Worm (Caenorhabditis elegans) whole organism, early embryonic: ENCODE data around the gene sre-38.

Source experiments
- B0310.2 ChIP-seq: sonication (generic microtip); optimal IDR thresholded peaks from 2 replicates; lab custom pipeline; 2016; ENCODE audit warnings: mild to moderate bottlenecking, missing genetic modification characterization, missing compliant biosample characterization
- aly-1 ChIP-seq: sonication (generic microtip); optimal IDR thresholded peaks from 2 replicates; lab custom pipeline; 2016; ENCODE audit warnings: missing genetic modification characterization, missing compliant biosample characterization
- ama-1 ChIP-seq: fragments of 150-350 bp; optimal IDR thresholded peaks from 2 replicates; lab custom pipeline; 2014
- ceh-36 ChIP-seq: sonication (generic microtip); optimal IDR thresholded peaks from 2 replicates; lab custom pipeline; 2016; ENCODE audit warnings: missing genetic modification characterization, inconsistent platforms, missing compliant biosample characterization
- flt-1 ChIP-seq: fragments of 200-800 bp; sonication (Bioruptor generic); IDR thresholded peaks from 2 replicates; pipeline ENCODE4 v1.3.6; 2022; ENCODE audit warnings: missing genetic modification characterization, missing compliant biosample characterization
- hmbx-1 ChIP-seq: sonication (generic microtip); optimal IDR thresholded peaks from 2 replicates; lab custom pipeline; 2016; ENCODE audit warnings: mild to moderate bottlenecking, missing genetic modification characterization, missing compliant biosample characterization
- hmg-4 ChIP-seq: fragments of 200-800 bp; sonication (Bioruptor generic); optimal IDR thresholded peaks from 2 replicates; lab custom pipeline; 2018; ENCODE audit warnings: mild to moderate bottlenecking, missing genetic modification characterization, missing compliant biosample characterization
- hnd-1 ChIP-seq: sonication (generic microtip); optimal IDR thresholded peaks from 2 replicates; lab custom pipeline; 2016; ENCODE audit warnings: missing genetic modification characterization, missing compliant biosample characterization
- pes-1 ChIP-seq: fragments of 200-800 bp; sonication (Bioruptor generic); IDR thresholded peaks from 2 replicates; pipeline ENCODE4 v1.3.6; 2022; ENCODE audit warnings: missing genetic modification reagents, missing genetic modification characterization, missing compliant biosample characterization
- sea-1 ChIP-seq: fragments of 200-800 bp; sonication (Bioruptor generic); conservative IDR thresholded peaks from 2 replicates; pipeline ENCODE4 v1.3.6; 2022; ENCODE audit warnings: missing genetic modification characterization, missing compliant biosample characterization
- tbx-11 ChIP-seq: fragments of 200-800 bp; sonication (Bioruptor generic); IDR thresholded peaks from 2 replicates; pipeline ENCODE4 v1.3.6; 2022; ENCODE audit warnings: missing genetic modification characterization, missing compliant biosample characterization
- tra-4 ChIP-seq: sonication (generic microtip); optimal IDR thresholded peaks from 2 replicates; lab custom pipeline; 2017; ENCODE audit warnings: missing genetic modification characterization, missing compliant biosample characterization

- TF ChIP-seq ama-1 (lab: Kevin White, UChicago): no peak
- TF ChIP-seq B0310.2: no peak
- TF ChIP-seq flt-1 (GFP tag; lab: Robert Waterston, UW): peak; percentile 54; the same call in 1 of the 2 replicates
- no peak for TF ChIP-seq hmg-4 (GFP tag; lab: Kevin White, UChicago)
- no peak for TF ChIP-seq aly-1 (tag; lab: Kevin White, UChicago)
- TF ChIP-seq tbx-11: no peak
- TF ChIP-seq hnd-1: no peak
- no peak for TF ChIP-seq tra-4 (tag; lab: Kevin White, UChicago)
- TF ChIP-seq sea-1 (GFP tag; lab: Robert Waterston, UW): no peak
- TF ChIP-seq pes-1: no peak
- no peak for TF ChIP-seq ceh-36
- TF ChIP-seq hmbx-1: no peak
Observed at ce11 chrII:12459422-12459821, 2.0 kb downstream of the sre-38 start, which contains the start of gene tag-281.
